Worm (Caenorhabditis elegans) whole organism, late embryonic: Measurements from ENCODE around the gene fbxc-49.

ENCODE experiments used
- Y22D7AL.16 ChIP-seq: sonication (generic microtip); optimal IDR thresholded peaks from 2 replicates; lab custom pipeline; 2016; ENCODE audit warnings: missing genetic modification characterization, missing compliant biosample characterization
- ceh-30 ChIP-seq: fragments of 150-350 bp; optimal IDR thresholded peaks from 2 replicates; lab custom pipeline; 2014; ENCODE audit warnings: missing biosample characterization, missing genetic modification characterization
- ceh-9 ChIP-seq: sonication (generic microtip); optimal IDR thresholded peaks from 2 replicates; lab custom pipeline; 2016; ENCODE audit warnings: mild to moderate bottlenecking, missing genetic modification characterization, inconsistent platforms, missing compliant biosample characterization
- tbx-2 ChIP-seq: sonication (generic microtip); optimal IDR thresholded peaks from 2 replicates; lab custom pipeline; 2016; ENCODE audit warnings: missing genetic modification characterization, missing compliant biosample characterization

DNA sequence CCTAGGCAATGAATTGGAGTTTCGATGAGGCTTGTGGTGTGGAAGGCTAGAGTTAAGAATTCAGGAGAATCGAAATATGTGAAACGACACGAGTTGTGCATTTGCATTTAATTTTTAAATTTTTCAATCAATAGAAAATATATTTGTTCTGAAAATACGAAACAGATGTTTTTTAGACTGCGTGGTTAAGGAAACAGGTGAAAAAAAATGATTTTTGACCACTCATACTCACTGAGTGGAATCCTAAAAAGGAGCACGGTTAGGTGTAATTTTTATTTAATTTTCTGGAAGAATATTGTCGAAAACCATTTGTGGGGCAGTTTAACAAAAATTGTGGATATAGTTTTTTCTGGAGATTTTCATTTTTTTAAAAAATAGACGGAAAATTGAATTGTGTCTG lies 32.9 kb downstream of the fbxc-49 start, which contains the start of gene srh-195:
- no peak for TF ChIP-seq ceh-9 (tag; lab: Kevin White, UChicago)
- TF ChIP-seq ceh-30: no peak
- TF ChIP-seq tbx-2 (tag; lab: Kevin White, UChicago): no peak
- no peak for TF ChIP-seq Y22D7AL.16 (tag; lab: Kevin White, UChicago)
